Worm (Caenorhabditis elegans) whole organism, L1 larva: ENCODE results near the gene ZK1290.10.

Source experiments
- C16A3.4 ChIP-seq: fragments of 150-350 bp; optimal IDR thresholded peaks from 2 replicates; lab custom pipeline; 2014; ENCODE audit warnings: missing biosample characterization, missing genetic modification characterization
- aha-1 ChIP-seq: fragments of 150-350 bp; optimal IDR thresholded peaks from 2 replicates; lab custom pipeline; 2014; ENCODE audit warnings: missing biosample characterization, missing genetic modification characterization
- ama-1 ChIP-seq: fragments of 150-350 bp; optimal IDR thresholded peaks from 2 replicates; lab custom pipeline; 2014
- blmp-1 ChIP-seq: fragments of 150-350 bp; optimal IDR thresholded peaks from 2 replicates; lab custom pipeline; 2014; ENCODE audit warnings: missing biosample characterization, missing genetic modification characterization
- ceh-63 ChIP-seq: fragments of 200-800 bp; sonication (Bioruptor generic); optimal IDR thresholded peaks from 2 replicates; lab custom pipeline; 2018; ENCODE audit warnings: mild to moderate bottlenecking, missing genetic modification characterization, missing compliant biosample characterization
- ceh-88 ChIP-seq: fragments of 200-800 bp; sonication (Bioruptor generic); IDR thresholded peaks from 2 replicates; pipeline ENCODE4 v1.3.6; 2022; ENCODE audit warnings: missing genetic modification characterization, missing compliant biosample characterization
- ceh-90 ChIP-seq: sonication (generic microtip); optimal IDR thresholded peaks from 2 replicates; lab custom pipeline; 2016; ENCODE audit warnings: missing genetic modification characterization, missing compliant biosample characterization
- dpl-1 ChIP-seq, 3 experiments: fragments of 150-350 bp in 2 of 3; sonication (generic microtip) in 1 of 3; optimal IDR thresholded peaks; 2 replicates each; lab custom pipeline; 2014 to 2017; ENCODE audit warnings: missing biosample characterization in 3 of 3, missing genetic modification characterization in 3 of 3, missing genetic modification reagents in 3 of 3
- dsc-1 ChIP-seq: sonication (generic microtip); optimal IDR thresholded peaks from 2 replicates; lab custom pipeline; 2016; ENCODE audit warnings: mild to moderate bottlenecking, missing genetic modification characterization, missing compliant biosample characterization
- efl-1 ChIP-seq, 4 experiments: fragments of 150-350 bp; optimal IDR thresholded peaks in 3 of 4; peaks in 1 of 4; 1 replicate in 1 of 4; 2 replicates in 3 of 4; lab custom pipeline; 2014; ENCODE audit warnings: missing biosample characterization in 2 of 4, missing genetic modification characterization in 2 of 4, missing genetic modification reagents in 2 of 4
- efl-3 ChIP-seq: fragments of 200-800 bp; sonication (Bioruptor generic); optimal IDR thresholded peaks from 2 replicates; lab custom pipeline; 2018; ENCODE audit warnings: mild to moderate bottlenecking, missing genetic modification characterization, missing compliant biosample characterization
- egl-13 ChIP-seq: sonication (generic microtip); optimal IDR thresholded peaks from 2 replicates; lab custom pipeline; 2016; ENCODE audit warnings: missing genotype, missing genetic modification reagents, missing genetic modification characterization, missing compliant biosample characterization
- egl-27 ChIP-seq, 2 experiments: fragments of 150-350 bp in 1 of 2; sonication (generic microtip); optimal IDR thresholded peaks; 3 replicates each; lab custom pipeline; 2017 to 2018; ENCODE audit warnings: missing biosample characterization in 2 of 2, missing genetic modification characterization in 2 of 2, missing genetic modification reagents in 2 of 2
- elt-2 ChIP-seq: sonication (generic microtip); optimal IDR thresholded peaks from 2 replicates; lab custom pipeline; 2016; ENCODE audit warnings: missing genetic modification characterization, mild to moderate bottlenecking, inconsistent platforms, missing compliant biosample characterization, missing genetic modification reagents
- elt-3 ChIP-seq, 6 experiments: fragments of 150-350 bp in 1 of 6; sonication (generic microtip); optimal IDR thresholded peaks; 2 replicates each; lab custom pipeline; 2017 to 2018; ENCODE audit warnings: missing biosample characterization in 6 of 6, missing genetic modification characterization in 6 of 6, inconsistent platforms in 1 of 6
- fkh-10 ChIP-seq: sonication (generic microtip); optimal IDR thresholded peaks from 2 replicates; lab custom pipeline; 2017; ENCODE audit warnings: missing biosample characterization, missing genetic modification reagents, missing genetic modification characterization
- fkh-4 ChIP-seq: sonication (generic microtip); optimal IDR thresholded peaks from 2 replicates; lab custom pipeline; 2016; ENCODE audit warnings: missing compliant biosample characterization, missing genetic modification characterization, borderline replicate concordance
- fos-1 ChIP-seq: fragments of 150-350 bp; optimal IDR thresholded peaks from 2 replicates; lab custom pipeline; 2014; ENCODE audit warnings: missing biosample characterization, missing genetic modification characterization
- hlh-4 ChIP-seq: sonication (generic microtip); optimal IDR thresholded peaks from 2 replicates; lab custom pipeline; 2016; ENCODE audit warnings: mild to moderate bottlenecking, missing genetic modification characterization, missing compliant biosample characterization
- hpl-2 ChIP-seq: fragments of 150-350 bp; optimal IDR thresholded peaks from 2 replicates; lab custom pipeline; 2014; ENCODE audit warnings: missing biosample characterization, missing genetic modification reagents, missing genetic modification characterization
- jun-1 ChIP-seq: fragments of 150-350 bp; optimal IDR thresholded peaks from 2 replicates; lab custom pipeline; 2014; ENCODE audit warnings: missing biosample characterization, missing genetic modification reagents, missing genetic modification characterization
- lin-35 ChIP-seq, 2 experiments: fragments of 150-350 bp; optimal IDR thresholded peaks; 2 replicates each; lab custom pipeline; 2014; ENCODE audit warnings: missing biosample characterization in 2 of 2, missing genetic modification characterization in 2 of 2, missing genetic modification reagents in 2 of 2
- lin-39 ChIP-seq: fragments of 150-350 bp; optimal IDR thresholded peaks from 2 replicates; lab custom pipeline; 2014; ENCODE audit warnings: missing biosample characterization, missing genetic modification reagents, missing genetic modification characterization
- lsy-2 ChIP-seq, 2 experiments: fragments of 150-350 bp; optimal IDR thresholded peaks; 2 replicates each; lab custom pipeline; 2014; ENCODE audit warnings: missing biosample characterization in 2 of 2, missing genetic modification characterization in 2 of 2
- mdl-1 ChIP-seq, 2 experiments: fragments of 150-350 bp; optimal IDR thresholded peaks; 2 replicates each; lab custom pipeline; 2014 to 2017; ENCODE audit warnings: missing biosample characterization in 2 of 2, missing genetic modification characterization in 2 of 2, inconsistent platforms in 1 of 2
- mep-1 ChIP-seq: fragments of 150-350 bp; optimal IDR thresholded peaks from 2 replicates; lab custom pipeline; 2014; ENCODE audit warnings: missing biosample characterization, missing genetic modification characterization
- nhr-12 ChIP-seq: sonication (generic microtip); optimal IDR thresholded peaks from 2 replicates; lab custom pipeline; 2017; ENCODE audit warnings: missing biosample characterization, missing genetic modification characterization
- nhr-20 ChIP-seq: sonication (generic microtip); optimal IDR thresholded peaks from 2 replicates; lab custom pipeline; 2016; ENCODE audit warnings: mild to moderate bottlenecking, missing genetic modification characterization, missing compliant biosample characterization
- nhr-237 ChIP-seq: fragments of 150-350 bp; optimal IDR thresholded peaks from 2 replicates; lab custom pipeline; 2014; ENCODE audit warnings: missing biosample characterization, missing genetic modification characterization
- nhr-28 ChIP-seq: fragments of 150-350 bp; optimal IDR thresholded peaks from 2 replicates; lab custom pipeline; 2014; ENCODE audit warnings: missing biosample characterization, missing genetic modification characterization
- nhr-76 ChIP-seq: sonication (generic microtip); optimal IDR thresholded peaks from 2 replicates; lab custom pipeline; 2017; ENCODE audit warnings: missing biosample characterization, missing genetic modification characterization
- nhr-85 ChIP-seq: sonication (generic microtip); peaks from one replicate; lab custom pipeline; 2016; ENCODE audit warnings: missing genetic modification characterization, inconsistent platforms, missing compliant biosample characterization
- nhr-90 ChIP-seq: sonication (generic microtip); optimal IDR thresholded peaks from 2 replicates; lab custom pipeline; 2016; ENCODE audit warnings: mild to moderate bottlenecking, missing genetic modification characterization, missing compliant biosample characterization; ENCODE audit not compliant: poor library complexity
- rnt-1 ChIP-seq: sonication (generic microtip); optimal IDR thresholded peaks from 2 replicates; lab custom pipeline; 2016; ENCODE audit warnings: mild to moderate bottlenecking, missing genetic modification characterization, moderate library complexity, missing compliant biosample characterization
- snu-23 ChIP-seq: sonication (generic microtip); optimal IDR thresholded peaks from 2 replicates; lab custom pipeline; 2016; ENCODE audit warnings: missing genetic modification characterization, missing compliant biosample characterization
- sox-4 ChIP-seq: sonication (generic microtip); optimal IDR thresholded peaks from 2 replicates; lab custom pipeline; 2016; ENCODE audit warnings: missing genetic modification characterization, missing compliant biosample characterization
- sptf-1 ChIP-seq: fragments of 150-350 bp; optimal IDR thresholded peaks from 2 replicates; lab custom pipeline; 2014; ENCODE audit warnings: missing biosample characterization, missing genetic modification characterization
- sup-37 ChIP-seq: fragments of 200-800 bp; sonication (Bioruptor generic); optimal IDR thresholded peaks from 2 replicates; lab custom pipeline; 2018; ENCODE audit warnings: mild to moderate bottlenecking, missing genetic modification characterization, missing compliant biosample characterization
- tbx-2 ChIP-seq: sonication (generic microtip); optimal IDR thresholded peaks from 2 replicates; lab custom pipeline; 2016; ENCODE audit warnings: missing genetic modification characterization, missing compliant biosample characterization
- unc-30 ChIP-seq: sonication (generic microtip); optimal IDR thresholded peaks from 2 replicates; lab custom pipeline; 2017; ENCODE audit warnings: missing biosample characterization, missing genetic modification characterization
- xbp-1 ChIP-seq: sonication (generic microtip); optimal IDR thresholded peaks from 2 replicates; lab custom pipeline; 2016; ENCODE audit warnings: missing genetic modification characterization, missing compliant biosample characterization
- zag-1 ChIP-seq: fragments of 150-350 bp; optimal IDR thresholded peaks from 2 replicates; lab custom pipeline; 2014; ENCODE audit warnings: missing biosample characterization, missing genetic modification characterization
- zip-4 ChIP-seq: fragments of 200-800 bp; sonication (Bioruptor generic); optimal IDR thresholded peaks from 2 replicates; lab custom pipeline; 2018; ENCODE audit warnings: mild to moderate bottlenecking, missing genetic modification characterization, moderate library complexity, missing compliant biosample characterization
- ztf-11 ChIP-seq, 2 experiments: sonication (generic microtip); optimal IDR thresholded peaks; 2 replicates each; lab custom pipeline; 2016 to 2017; ENCODE audit warnings: missing genetic modification characterization in 2 of 2, missing biosample characterization in 1 of 2, missing compliant biosample characterization in 1 of 2
- ztf-4 ChIP-seq: fragments of 150-350 bp; optimal IDR thresholded peaks from 2 replicates; lab custom pipeline; 2014; ENCODE audit warnings: missing biosample characterization, missing genetic modification characterization

ZK1290.10 gene

DNA sequence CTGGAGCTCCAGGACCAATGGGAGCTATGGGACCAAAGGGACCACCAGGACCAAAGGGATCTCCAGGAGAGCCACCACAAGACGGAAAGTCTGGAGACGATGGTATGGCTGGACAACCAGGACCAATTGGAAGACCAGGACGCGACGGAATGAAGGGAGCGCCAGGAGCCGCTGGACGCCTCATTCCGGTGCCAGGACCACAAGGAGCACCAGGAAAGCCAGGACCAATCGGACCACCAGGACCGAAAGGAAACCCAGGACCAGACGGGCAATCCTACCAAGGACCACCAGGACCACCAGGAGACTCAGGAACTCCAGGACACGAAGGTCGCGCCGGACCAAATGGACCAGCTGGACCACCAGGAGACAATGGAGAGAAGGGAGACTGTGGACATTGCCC is 8.9 kb downstream of the ZK1290.10 start:
- TF ChIP-seq zag-1 (tag; lab: Kevin White, UChicago) (no peak), mdl-1 (tag; optimal IDR thresholded peaks at IDR 0.05; lab: Kevin White, UChicago) (no peak), unc-30 (no peak), elt-2 (no peak), nhr-12 (tag; lab: Kevin White, UChicago) (no peak), nhr-237 (tag; lab: Kevin White, UChicago) (no peak), dpl-1 (GFP tag; optimal IDR thresholded peaks at IDR 0.05; lab: Kevin White, UChicago) (no peak), nhr-20 (no peak), ceh-63 (no peak), nhr-28 (tag; lab: Kevin White, UChicago) (no peak)

ce11 chrII:7543808-7544207 is 9.9 kb downstream of the ZK1290.10 start, which contains the start of gene rol-8:
Gene rol-8, plus strand, starts transcription at chrII:7544108.
- peak; percentile 9 for TF ChIP-seq blmp-1
- TF ChIP-seq fos-1 (tag; lab: Kevin White, UChicago) = no peak

ce11 chrII:7542952-7543351 is 10.8 kb downstream of the ZK1290.10 start:
- TF ChIP-seq blmp-1 (peak; percentile 58), ama-1 (lab: Kevin White, UChicago) (no peak), efl-1 (optimal IDR thresholded peaks at IDR 0.05; lab: Kevin White, UChicago) (no peak), efl-1 (GFP tag; optimal IDR thresholded peaks at IDR 0.05 in 1 of 2; lab: Kevin White, UChicago) (no peak), efl-3 (no peak), mep-1 (tag; lab: Kevin White, UChicago) (no peak)

ce11 chrII:7537603-7538230 is 16.0 kb downstream of the ZK1290.10 start, which contains the start of gene nfi-1:
Gene nfi-1, plus strand, starts transcription at chrII:7538180.
- TF ChIP-seq fos-1 (tag; lab: Kevin White, UChicago) (no peak), sptf-1 (tag; lab: Kevin White, UChicago) (no peak), jun-1 (tag; lab: Kevin White, UChicago) (no peak), ztf-4 (tag; lab: Kevin White, UChicago) (no peak), rnt-1 (tag; lab: Kevin White, UChicago) (peak; percentile 72), zag-1 (tag; lab: Kevin White, UChicago) (no peak), efl-3 (no peak), sox-4 (no peak), C16A3.4 (tag; lab: Kevin White, UChicago) (peak; percentile 72), ceh-90 (tag; lab: Kevin White, UChicago) (no peak), ceh-63 (no peak), xbp-1 (tag; lab: Kevin White, UChicago) (peak; percentile 53), egl-13 (no peak), dsc-1 (tag; lab: Kevin White, UChicago) (no peak), nhr-28 (tag; lab: Kevin White, UChicago) (no peak), lsy-2 (tag; optimal IDR thresholded peaks at IDR 0.05; lab: Kevin White, UChicago) (peak; percentile 75 to 97), nhr-76 (tag; lab: Kevin White, UChicago) (no peak), tbx-2 (tag; lab: Kevin White, UChicago) (peak; percentile 53), lin-39 (tag; lab: Kevin White, UChicago) (no peak), fkh-4 (tag; lab: Kevin White, UChicago) (no peak), ceh-88 (GFP tag; lab: Robert Waterston, UW) (no peak), nhr-90 (peak; percentile 11), hlh-4 (no peak), aha-1 (tag; lab: Kevin White, UChicago) (no peak), zip-4 (GFP tag; lab: Kevin White, UChicago) (no peak), ama-1 (lab: Kevin White, UChicago) (no peak), lin-35 (GFP tag; optimal IDR thresholded peaks at IDR 0.05; lab: Kevin White, UChicago) (peak; percentile 74 to 88), elt-3 (tag; optimal IDR thresholded peaks at IDR 0.05; lab: Kevin White, UChicago) (peak in 1 of 6 experiments; percentile 50), snu-23 (peak; percentile 60), egl-27 (tag; optimal IDR thresholded peaks at IDR 0.05; lab: Kevin White, UChicago) (no peak), hpl-2 (GFP tag; lab: Kevin White, UChicago) (no peak), nhr-12 (tag; lab: Kevin White, UChicago) (no peak), unc-30 (no peak), mep-1 (tag; lab: Kevin White, UChicago) (peak; percentile 56), nhr-85 (tag; lab: Kevin White, UChicago) (peak; percentile 13), ztf-11 (tag; optimal IDR thresholded peaks at IDR 0.05; lab: Kevin White, UChicago) (peak in 1 of 2 experiments; percentile 28), sup-37 (GFP tag; lab: Kevin White, UChicago) (no peak), fkh-10 (no peak)
